Fruit fly (Drosophila melanogaster): ENCODE measurements around the gene CG33332.

The CG33332 gene

DNA sequence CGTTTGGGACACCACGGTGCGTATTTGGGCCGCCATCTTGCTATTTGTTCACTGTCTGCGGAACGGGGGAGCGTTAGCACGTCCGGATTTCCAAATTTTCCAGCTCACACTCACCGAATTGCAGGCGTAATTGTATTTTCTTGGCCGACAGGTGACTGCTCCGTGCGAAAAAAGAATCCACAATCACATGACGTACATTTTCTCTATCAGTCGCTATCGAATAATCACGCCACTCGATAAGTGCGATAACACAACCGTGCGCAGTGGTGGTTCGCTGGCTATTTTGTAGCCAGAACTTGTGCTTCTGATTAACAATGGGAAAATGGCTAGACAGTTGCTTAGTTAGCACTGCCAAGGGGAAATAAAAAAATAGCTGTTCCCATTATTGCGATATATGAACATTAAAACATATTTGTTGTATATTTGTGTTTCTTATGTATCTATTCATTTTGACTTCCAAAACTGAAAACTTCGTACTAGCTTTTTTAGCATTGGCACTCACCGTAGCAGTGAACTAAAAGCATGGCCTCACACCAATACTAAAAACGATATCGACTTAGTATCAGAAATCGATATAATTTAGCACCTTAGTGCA lies 17.7 kb downstream of the CG33332 start, which contains the start of gene VhaPPA1-1:
VhaPPA1-1 (minus strand) TSS at position 225 of the 595 bp plus-strand sequence.
- TF ChIP-seq ovo (GFP tag; optimal IDR thresholded peaks at IDR 0.05) (no peak), tj (GFP tag; optimal IDR thresholded peaks at IDR 0.05) (peak; percentile 19), CG5204 (GFP tag; optimal IDR thresholded peaks at IDR 0.05) (no peak), Hr96 (GFP tag; optimal IDR thresholded peaks at IDR 0.05) (peak; percentile 50), CG33017 (tag; optimal IDR thresholded peaks at IDR 0.05) (no peak), CG12768 (GFP tag; optimal IDR thresholded peaks at IDR 0.05) (no peak), cic (GFP tag; optimal IDR thresholded peaks at IDR 0.05) (peak; percentile 42), CG1620 (GFP tag; optimal IDR thresholded peaks at IDR 0.05) (peak; percentile 53), Mnt (GFP tag; optimal IDR thresholded peaks at IDR 0.05) (peak; percentile 56), CG14711 (tag; optimal IDR thresholded peaks at IDR 0.05) (peak; percentile 9), bab1 (GFP tag; optimal IDR thresholded peaks at IDR 0.05) (peak; percentile 37), pad (GFP tag; optimal IDR thresholded peaks at IDR 0.05) (peak; percentile 20)

DNA sequence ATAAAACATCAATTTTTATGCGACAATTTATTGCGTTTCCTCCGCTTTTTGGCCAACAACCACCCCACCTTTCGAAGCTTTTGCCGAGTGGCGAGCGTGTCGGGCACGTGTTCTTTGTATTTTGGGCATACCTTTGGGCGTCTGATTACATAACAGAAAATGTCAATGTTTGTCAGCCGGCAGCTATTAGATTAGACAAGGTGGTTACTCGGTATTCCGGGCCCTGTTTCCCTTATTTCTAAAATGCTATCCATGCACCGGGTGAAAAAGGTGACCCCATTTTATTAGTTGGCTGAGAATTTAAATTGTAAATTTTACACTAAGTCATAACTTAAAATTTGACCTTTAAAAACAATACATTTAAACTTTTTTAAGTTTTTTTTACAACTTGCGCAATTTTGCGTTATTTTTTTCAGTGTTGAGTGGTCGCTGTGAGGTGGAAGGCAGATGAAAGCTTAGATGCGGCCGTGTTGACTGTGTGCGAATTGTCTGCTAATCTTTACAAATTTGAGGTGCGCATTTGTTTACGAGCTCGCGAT lies 26.3 kb downstream of the CG33332 start:
- no peak for TF ChIP-seq pad (GFP tag; optimal IDR thresholded peaks at IDR 0.05)
- TF ChIP-seq CG12768 (GFP tag; optimal IDR thresholded peaks at IDR 0.05), result no peak
- TF ChIP-seq CG7101 (tag; optimal IDR thresholded peaks at IDR 0.05), result no peak
- TF ChIP-seq ovo (GFP tag; optimal IDR thresholded peaks at IDR 0.05), result no peak
- no peak for TF ChIP-seq CG7045 (GFP tag; optimal IDR thresholded peaks at IDR 0.05)

DNA sequence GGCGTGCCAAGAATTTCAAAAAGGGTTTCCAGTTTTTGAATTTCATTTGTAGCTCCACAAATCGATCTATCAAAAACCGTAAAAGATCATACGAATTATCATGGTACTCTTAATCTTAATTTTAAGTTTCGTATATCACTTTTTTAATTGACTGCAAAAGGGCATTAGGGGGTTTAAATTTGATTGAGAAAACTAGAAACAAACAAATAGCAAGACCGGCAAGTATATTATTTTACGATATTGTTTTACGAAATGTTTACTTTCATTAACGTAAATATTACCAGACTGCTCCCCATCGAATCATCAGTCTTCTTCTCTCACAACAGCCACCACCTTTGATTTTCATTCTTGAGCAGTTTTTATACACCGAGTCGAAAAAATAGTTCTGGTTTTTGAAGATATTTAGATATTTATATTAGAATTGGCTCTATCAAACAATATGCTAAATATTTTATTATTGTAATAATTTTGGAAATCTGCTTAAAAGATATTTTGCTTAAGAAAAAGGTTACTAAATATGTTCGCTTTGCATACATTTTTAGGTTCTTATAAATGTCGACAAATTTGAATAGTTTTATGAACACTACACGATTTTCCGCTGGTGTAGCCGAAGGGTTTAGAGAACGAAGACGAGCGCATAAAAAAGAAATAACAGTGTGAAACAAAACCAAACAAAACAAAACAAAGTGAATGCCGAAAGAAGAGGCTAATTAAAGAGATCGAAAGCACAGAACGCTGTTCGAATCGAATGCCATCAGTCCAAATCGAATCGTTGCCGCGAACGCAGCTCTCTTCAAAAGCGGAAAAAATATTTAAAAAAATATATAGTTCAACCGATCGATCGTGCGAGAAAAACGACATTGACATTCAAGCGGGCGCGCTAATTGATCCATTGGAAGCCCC lies 31.9 kb downstream of the CG33332 start, which contains the start of gene Sdr:
Sdr (plus strand) TSS at position 702 of the 903 bp plus-strand sequence.
- peak; percentile 74 for TF ChIP-seq bab1 (GFP tag; optimal IDR thresholded peaks at IDR 0.05)
- no peak for TF ChIP-seq ovo (GFP tag; optimal IDR thresholded peaks at IDR 0.05)
- no peak for TF ChIP-seq cic (GFP tag; optimal IDR thresholded peaks at IDR 0.05)
- no peak for TF ChIP-seq tj (GFP tag; optimal IDR thresholded peaks at IDR 0.05)
- TF ChIP-seq Crg-1 (GFP tag; optimal IDR thresholded peaks at IDR 0.05), result no peak
- peak; percentile 29 for TF ChIP-seq CG14711 (tag; optimal IDR thresholded peaks at IDR 0.05)
